Worm (Caenorhabditis elegans) whole organism, young adult: ENCODE data around the gene daf-9.

Source experiments
- B0019.2 ChIP-seq: fragments of 200-800 bp; sonication (Bioruptor generic); conservative IDR thresholded peaks from 2 replicates; pipeline ENCODE4 v1.3.6; 2022; ENCODE audit warnings: missing genetic modification reagents, missing genetic modification characterization, missing compliant biosample characterization
- C06A6.2 ChIP-seq: fragments of 200-800 bp; sonication (Bioruptor generic); conservative IDR thresholded peaks from 2 replicates; pipeline ENCODE4 v1.3.6; 2022; ENCODE audit warnings: missing genetic modification characterization, missing compliant biosample characterization
- F52B5.7 ChIP-seq: sonication (generic microtip); optimal IDR thresholded peaks from 2 replicates; lab custom pipeline; 2016; ENCODE audit warnings: mild to moderate bottlenecking, missing genetic modification characterization, missing compliant biosample characterization
- Y95B8A.8 ChIP-seq: fragments of 200-800 bp; sonication (Bioruptor generic); IDR thresholded peaks from 2 replicates; pipeline ENCODE4 v1.3.6; 2022; ENCODE audit warnings: missing genetic modification reagents, missing genetic modification characterization, missing compliant biosample characterization
- cebp-2 ChIP-seq: fragments of 200-800 bp; sonication (Bioruptor generic); IDR thresholded peaks from 2 replicates; pipeline ENCODE4 v1.3.6; 2022; ENCODE audit warnings: missing genetic modification characterization, missing compliant biosample characterization
- ceh-100 ChIP-seq: fragments of 200-800 bp; sonication (Bioruptor generic); IDR thresholded peaks from 2 replicates; pipeline ENCODE4 v1.3.6; 2022; ENCODE audit warnings: missing genetic modification reagents, missing genetic modification characterization, missing compliant biosample characterization
- dox-1 ChIP-seq: fragments of 200-800 bp; sonication (Bioruptor generic); IDR thresholded peaks from 2 replicates; pipeline ENCODE4 v1.3.6; 2022; ENCODE audit warnings: missing genetic modification reagents, missing genetic modification characterization, missing compliant biosample characterization
- dpff-1 ChIP-seq: sonication (generic microtip); optimal IDR thresholded peaks from 2 replicates; lab custom pipeline; 2017; ENCODE audit warnings: mild to moderate bottlenecking, missing genetic modification characterization, missing compliant biosample characterization
- efl-1 ChIP-seq: fragments of 150-350 bp; optimal IDR thresholded peaks from 2 replicates; lab custom pipeline; 2014; ENCODE audit warnings: missing biosample characterization, missing genetic modification reagents, missing genetic modification characterization
- ekl-4 ChIP-seq: fragments of 200-800 bp; sonication (Bioruptor generic); IDR thresholded peaks from 2 replicates; pipeline ENCODE4 v1.3.6; 2022; ENCODE audit warnings: missing genetic modification reagents, missing genetic modification characterization, missing compliant biosample characterization
- hmg-1.2 ChIP-seq: fragments of 200-800 bp; sonication (Bioruptor generic); IDR thresholded peaks from 2 replicates; pipeline ENCODE4 v1.3.6; 2022; ENCODE audit warnings: missing genetic modification reagents, missing genetic modification characterization, missing compliant biosample characterization
- hmg-20 ChIP-seq: fragments of 200-800 bp; sonication (Bioruptor generic); IDR thresholded peaks from 2 replicates; pipeline ENCODE4 v1.3.6; 2022; ENCODE audit warnings: missing genetic modification reagents, missing genetic modification characterization, missing compliant biosample characterization
- let-607 ChIP-seq, 2 experiments: fragments of 200-800 bp in 1 of 2; sonication (Bioruptor generic) in 1 of 2; sonication (generic microtip) in 1 of 2; optimal IDR thresholded peaks; 2 replicates each; lab custom pipeline; 2016 to 2018; ENCODE audit warnings: mild to moderate bottlenecking in 2 of 2, missing compliant biosample characterization in 2 of 2, missing genetic modification characterization in 2 of 2, moderate library complexity in 2 of 2, missing genotype in 1 of 2
- lin-26 ChIP-seq: fragments of 200-800 bp; sonication (Bioruptor generic); IDR thresholded peaks from 2 replicates; pipeline ENCODE4 v1.3.6; 2022; ENCODE audit warnings: missing genetic modification reagents, missing genetic modification characterization, missing compliant biosample characterization
- lin-35 ChIP-seq, 3 experiments: fragments of 150-350 bp in 2 of 3; sonication (generic microtip) in 1 of 3; optimal IDR thresholded peaks; 2 replicates each; lab custom pipeline; 2014 to 2018; ENCODE audit warnings: missing biosample characterization in 3 of 3, missing genetic modification characterization in 3 of 3, missing genetic modification reagents in 3 of 3
- lin-40 ChIP-seq: sonication (generic microtip); optimal IDR thresholded peaks from 2 replicates; lab custom pipeline; 2016; ENCODE audit warnings: missing genetic modification characterization, mild to moderate bottlenecking, missing compliant biosample characterization, missing genotype, missing genetic modification reagents
- mcd-1 ChIP-seq: fragments of 200-800 bp; sonication (Bioruptor generic); IDR thresholded peaks from 2 replicates; pipeline ENCODE4 v1.3.6; 2022; ENCODE audit warnings: missing genetic modification reagents, missing genetic modification characterization, missing compliant biosample characterization
- mel-28 ChIP-seq: sonication (generic microtip); optimal IDR thresholded peaks from 2 replicates; lab custom pipeline; 2016; ENCODE audit warnings: borderline replicate concordance, mild to moderate bottlenecking, missing genetic modification characterization, missing compliant biosample characterization
- nhr-120 ChIP-seq: fragments of 200-800 bp; sonication (Bioruptor generic); IDR thresholded peaks from 2 replicates; pipeline ENCODE4 v1.3.6; 2022; ENCODE audit warnings: missing genetic modification characterization, missing compliant biosample characterization
- nhr-179 ChIP-seq: sonication (generic microtip); optimal IDR thresholded peaks from 2 replicates; lab custom pipeline; 2016; ENCODE audit warnings: mild to moderate bottlenecking, missing genetic modification characterization, missing compliant biosample characterization
- sdz-38 ChIP-seq: sonication (generic microtip); optimal IDR thresholded peaks from 2 replicates; lab custom pipeline; 2016; ENCODE audit warnings: missing genotype, missing genetic modification characterization, missing compliant biosample characterization
- sea-2 ChIP-seq: fragments of 200-800 bp; sonication (Bioruptor generic); IDR thresholded peaks from 2 replicates; pipeline ENCODE4 v1.3.6; 2022; ENCODE audit warnings: missing genetic modification characterization, missing compliant biosample characterization
- snpc-1.1 ChIP-seq: sonication (generic microtip); optimal IDR thresholded peaks from 2 replicates; lab custom pipeline; 2017; ENCODE audit warnings: missing genetic modification characterization, mild to moderate bottlenecking, missing compliant biosample characterization, antibody characterized with exemption, moderate library complexity, missing genotype, missing genetic modification reagents; ENCODE audit not compliant: insufficient read depth
- snpc-1.3 ChIP-seq: sonication (generic microtip); optimal IDR thresholded peaks from 2 replicates; lab custom pipeline; 2017; ENCODE audit warnings: missing genetic modification characterization, mild to moderate bottlenecking, missing compliant biosample characterization, antibody characterized with exemption, moderate library complexity, missing genotype, missing genetic modification reagents; ENCODE audit not compliant: insufficient read depth
- snpc-3.4 ChIP-seq: sonication (generic microtip); optimal IDR thresholded peaks from 2 replicates; lab custom pipeline; 2017; ENCODE audit warnings: missing genetic modification characterization, mild to moderate bottlenecking, missing compliant biosample characterization, antibody characterized with exemption, moderate library complexity, missing genotype, missing genetic modification reagents
- sptf-2 ChIP-seq: fragments of 200-800 bp; sonication (Bioruptor generic); optimal IDR thresholded peaks from 2 replicates; lab custom pipeline; 2018; ENCODE audit warnings: mild to moderate bottlenecking, missing genetic modification characterization, missing compliant biosample characterization
- tbx-9 ChIP-seq: sonication (generic microtip); optimal IDR thresholded peaks from 2 replicates; lab custom pipeline; 2016; ENCODE audit warnings: borderline replicate concordance, missing genetic modification characterization, inconsistent platforms, missing compliant biosample characterization
- tlf-1 ChIP-seq: fragments of 200-800 bp; sonication (Bioruptor generic); optimal IDR thresholded peaks from 2 replicates; lab custom pipeline; 2018; ENCODE audit warnings: mild to moderate bottlenecking, missing genetic modification characterization, missing compliant biosample characterization
- unc-62 ChIP-seq: fragments of 150-350 bp; optimal IDR thresholded peaks from 2 replicates; lab custom pipeline; 2014; ENCODE audit warnings: missing biosample characterization, missing genetic modification reagents, missing genetic modification characterization
- zfh-2 ChIP-seq: fragments of 200-800 bp; sonication (Bioruptor generic); conservative IDR thresholded peaks from 2 replicates; pipeline ENCODE4 v1.3.6; 2022; ENCODE audit warnings: missing genetic modification reagents, missing genetic modification characterization, missing compliant biosample characterization
- ztf-18 ChIP-seq: sonication (generic microtip); optimal IDR thresholded peaks from 2 replicates; lab custom pipeline; 2016; ENCODE audit warnings: missing genotype, mild to moderate bottlenecking, missing genetic modification characterization, missing compliant biosample characterization
- ztf-6 ChIP-seq: fragments of 200-800 bp; sonication (Bioruptor generic); IDR thresholded peaks from 2 replicates; pipeline ENCODE4 v1.3.6; 2022; ENCODE audit warnings: missing genetic modification reagents, missing genetic modification characterization, missing compliant biosample characterization

The daf-9 gene

ce11 chrX:6221097-6221496, 24.4 kb downstream of the daf-9 start:
- no peak for TF ChIP-seq cebp-2
- no peak for TF ChIP-seq snpc-1.1
- TF ChIP-seq nhr-179 = no peak
- TF ChIP-seq unc-62 (GFP tag; lab: Kevin White, UChicago) = no peak
- no peak for TF ChIP-seq snpc-1.3 (tag; lab: Kevin White, UChicago)
- TF ChIP-seq sdz-38 (tag; lab: Kevin White, UChicago) = no peak
- no peak for TF ChIP-seq mel-28
- no peak for TF ChIP-seq tbx-9 (tag; lab: Kevin White, UChicago)
- no peak for TF ChIP-seq lin-40
- no peak for TF ChIP-seq lin-35 (GFP tag; optimal IDR thresholded peaks at IDR 0.05; lab: Kevin White, UChicago)
- TF ChIP-seq efl-1 (GFP tag; lab: Kevin White, UChicago) = no peak
- no peak for TF ChIP-seq lin-26 (GFP tag; lab: Robert Waterston, UW)
- TF ChIP-seq snpc-3.4 = no peak
- TF ChIP-seq ztf-18 (tag; lab: Kevin White, UChicago) = no peak
- TF ChIP-seq, all 124 proteins: peak for 0

DNA sequence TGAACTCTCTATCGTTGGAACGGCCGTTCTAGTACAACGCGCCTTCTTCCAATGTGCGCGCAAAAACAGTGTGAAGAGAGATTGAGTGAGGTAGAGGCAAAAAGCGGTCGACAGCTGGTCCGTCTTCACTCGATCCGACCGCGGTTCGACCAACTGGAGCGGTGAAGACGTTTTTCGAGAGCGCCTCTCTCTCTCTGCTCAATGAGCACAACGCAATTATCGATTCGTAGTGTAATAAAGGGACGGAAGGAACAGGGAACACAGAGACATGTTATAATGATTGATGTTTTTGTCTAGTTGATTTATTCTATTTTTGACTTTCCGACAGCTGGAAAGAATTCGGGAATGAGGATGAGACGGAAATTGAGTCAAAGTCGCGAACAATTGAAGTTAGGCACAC, 28.1 kb downstream of the daf-9 start:
- TF ChIP-seq snpc-3.4 (no peak), zfh-2 (GFP tag; lab: Robert Waterston, UW) (0 out of 2 replicates have a peak, but pooled peaks have one; percentile 21), nhr-179 (no peak), Y95B8A.8 (GFP tag; lab: Robert Waterston, UW) (no peak), dpff-1 (no peak), C06A6.2 (no peak), ceh-100 (GFP tag; lab: Robert Waterston, UW) (no peak)
- TF ChIP-seq, all 124 proteins: peak for 1

DNA sequence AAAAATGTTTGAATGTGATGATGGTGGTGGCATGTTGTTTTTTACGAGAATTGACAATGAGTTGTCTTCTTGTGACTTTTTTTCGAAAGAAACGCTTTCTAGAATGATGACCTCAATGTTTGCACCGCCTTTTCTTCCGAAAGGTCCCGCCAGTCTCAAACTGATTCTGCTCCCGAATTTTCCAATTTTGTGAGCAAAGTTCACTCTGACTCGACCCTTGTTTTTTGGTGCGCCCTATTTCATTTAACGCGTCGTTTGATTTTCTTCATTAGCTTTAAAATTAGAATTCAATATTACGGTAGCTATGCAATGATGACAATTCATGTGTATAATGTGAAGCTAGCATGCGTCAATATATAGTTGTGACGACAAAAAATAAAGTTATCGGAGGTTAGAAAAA, 33.9 kb downstream of the daf-9 start, which contains the start of gene lite-1:
Gene lite-1, minus strand, starts transcription at position 101 of the 400 bp plus-strand sequence.
- no peak for TF ChIP-seq hmg-20
- no peak for TF ChIP-seq let-607 (tag; optimal IDR thresholded peaks at IDR 0.05; lab: Kevin White, UChicago)
- no peak for TF ChIP-seq dox-1 (GFP tag; lab: Robert Waterston, UW)
- TF ChIP-seq mel-28 = no peak
- no peak for TF ChIP-seq sdz-38 (tag; lab: Kevin White, UChicago)
- no peak for TF ChIP-seq F52B5.7 (tag; lab: Kevin White, UChicago)
- TF ChIP-seq sptf-2 (GFP tag; lab: Kevin White, UChicago) = no peak
- TF ChIP-seq nhr-179 = no peak
- TF ChIP-seq B0019.2 (GFP tag; lab: Robert Waterston, UW) = no peak
- no peak for TF ChIP-seq ztf-6 (GFP tag; lab: Robert Waterston, UW)
- TF ChIP-seq tlf-1 (GFP tag; lab: Kevin White, UChicago) = no peak

DNA sequence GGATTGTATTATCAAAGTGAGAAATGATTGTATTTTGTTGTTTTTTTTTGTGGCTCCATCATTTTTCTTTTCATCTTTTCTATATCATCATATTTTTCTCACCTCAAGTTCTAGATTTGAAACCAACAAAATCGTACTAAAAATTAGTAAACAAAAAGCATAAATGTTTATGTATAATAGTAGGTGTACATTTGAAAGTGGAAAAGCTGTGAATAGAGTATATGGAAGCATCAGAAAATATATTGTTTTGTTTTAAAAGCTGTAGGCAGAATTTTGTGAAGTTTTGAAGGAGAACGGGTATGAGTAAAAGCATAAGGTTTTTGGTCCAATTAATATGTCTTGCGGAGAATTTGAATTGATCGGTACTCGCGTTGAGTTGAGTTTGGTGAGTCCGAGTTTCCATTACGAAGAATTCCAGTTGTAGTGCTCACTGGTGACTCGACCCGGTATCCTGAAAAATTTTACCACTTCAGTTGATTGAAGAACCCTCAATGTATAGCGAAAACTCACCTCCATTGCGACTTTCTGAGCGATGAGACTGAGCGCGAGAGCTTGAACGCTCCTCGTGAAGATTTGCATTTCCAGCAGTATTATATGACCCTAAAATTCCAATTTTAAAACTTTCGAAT, 36.4 kb downstream of the daf-9 start, which contains the start of gene C14F11.4:
Gene C14F11.4, minus strand, starts transcription at position 51 of the 629 bp plus-strand sequence.
- 0 out of 2 replicates have a peak, but pooled peaks have one; percentile 7 for TF ChIP-seq hmg-1.2
- TF ChIP-seq mcd-1 (GFP tag; lab: Robert Waterston, UW) = 0 out of 2 replicates have a peak, but pooled peaks have one; percentile 12
- no peak for TF ChIP-seq sea-2 (GFP tag; lab: Robert Waterston, UW)
- 0 out of 2 replicates have a peak, but pooled peaks have one; percentile 34 for TF ChIP-seq ekl-4 (GFP tag; lab: Robert Waterston, UW)
- no peak for TF ChIP-seq snpc-3.4
- 0 out of 2 replicates have a peak, but pooled peaks have one; percentile 62 for TF ChIP-seq nhr-120
